Worm (Caenorhabditis elegans): ENCODE measurements around the gene sul-2.

sul-2 gene

ce11 chrV:8178914-8179542 lies 21.5 kb downstream of the sul-2 start, which contains the start of gene srp-7 (continued):
- TF ChIP-seq mab-9 (GFP tag; IDR thresholded peaks at IDR 0.05) (no peak), ceh-82 (tag; optimal IDR thresholded peaks at IDR 0.05) (peak in 1 of 3 experiments; percentile 28), unc-62 (GFP tag; optimal IDR thresholded peaks at IDR 0.05) (no peak), ceh-90 (tag; optimal IDR thresholded peaks at IDR 0.05) (no peak), tbx-2 (tag; optimal IDR thresholded peaks at IDR 0.05) (no peak), egl-13 (tag; optimal IDR thresholded peaks at IDR 0.05) (no peak), fkh-10 (GFP tag; optimal IDR thresholded peaks at IDR 0.05) (no peak), pqm-1 (tag; optimal IDR thresholded peaks at IDR 0.05) (no peak), ces-1 (GFP tag; optimal IDR thresholded peaks at IDR 0.05) (no peak), dsc-1 (tag; optimal IDR thresholded peaks at IDR 0.05) (no peak), nhr-76 (tag; optimal IDR thresholded peaks at IDR 0.05) (no peak), lin-14 (GFP tag; optimal IDR thresholded peaks at IDR 0.05) (peak; percentile 68), vab-15 (tag; optimal IDR thresholded peaks at IDR 0.05) (no peak), sptf-1 (tag; optimal IDR thresholded peaks at IDR 0.05) (no peak), C04F5.9 (tag; optimal IDR thresholded peaks at IDR 0.05) (no peak), nhr-85 (tag) (peak; percentile 40), ztf-4 (tag; optimal IDR thresholded peaks at IDR 0.05) (no peak), nhr-20 (tag; optimal IDR thresholded peaks at IDR 0.05) (peak; percentile 35), snpc-4 (tag; optimal IDR thresholded peaks at IDR 0.05) (no peak), pax-3 (tag; optimal IDR thresholded peaks at IDR 0.05) (no peak), unc-30 (tag; optimal IDR thresholded peaks at IDR 0.05) (no peak), rnt-1 (tag; optimal IDR thresholded peaks at IDR 0.05) (peak; percentile 58), lin-13 (GFP tag; optimal IDR thresholded peaks at IDR 0.05) (no peak), nhr-71 (tag; optimal IDR thresholded peaks at IDR 0.05) (peak; percentile 32), C16A3.4 (tag; optimal IDR thresholded peaks at IDR 0.05) (no peak), ztf-11 (tag; optimal IDR thresholded peaks at IDR 0.05) (no peak), isw-1 (GFP tag; IDR thresholded peaks at IDR 0.05) (peak; percentile 12; the same call in 1 of the 2 replicates), Y116A8C.19 (tag; optimal IDR thresholded peaks at IDR 0.05; ENCODE audit: borderline replicate concordance) (no peak), nhr-19 (GFP tag; conservative IDR thresholded peaks at IDR 0.05) (peak; percentile 74), nhr-90 (tag; optimal IDR thresholded peaks at IDR 0.05; ENCODE audit: poor library complexity) (no peak), nhr-11 (tag; optimal IDR thresholded peaks at IDR 0.05) (no peak), nhr-237 (tag; optimal IDR thresholded peaks at IDR 0.05) (no peak), mef-2 (tag; optimal IDR thresholded peaks at IDR 0.05) (no peak), grh-1 (GFP tag; IDR thresholded peaks at IDR 0.05) (no peak), lin-39 (tag; optimal IDR thresholded peaks at IDR 0.05) (no peak), zag-1 (tag; optimal IDR thresholded peaks at IDR 0.05) (no peak), jun-1 (tag; optimal IDR thresholded peaks at IDR 0.05) (no peak), tlp-1 (tag; optimal IDR thresholded peaks at IDR 0.05) (no peak), fkh-8 (tag; optimal IDR thresholded peaks at IDR 0.05) (no peak), elt-2 (tag; optimal IDR thresholded peaks at IDR 0.05) (no peak), mep-1 (tag; optimal IDR thresholded peaks at IDR 0.05) (peak; percentile 34), lin-35 (GFP tag; optimal IDR thresholded peaks at IDR 0.05) (no peak), nhr-12 (tag; optimal IDR thresholded peaks at IDR 0.05) (no peak), nhr-84 (tag; optimal IDR thresholded peaks at IDR 0.05) (no peak), ceh-63 (GFP tag; optimal IDR thresholded peaks at IDR 0.05) (no peak), lsy-2 (tag; optimal IDR thresholded peaks at IDR 0.05) (no peak), unc-130 (tag; optimal IDR thresholded peaks at IDR 0.05) (no peak), efl-1 (optimal IDR thresholded peaks at IDR 0.05) (no peak), efl-1 (GFP tag; optimal IDR thresholded peaks at IDR 0.05 in 1 of 2) (no peak), snu-23 (GFP tag; optimal IDR thresholded peaks at IDR 0.05) (peak; percentile 9), blmp-1 (tag; optimal IDR thresholded peaks at IDR 0.05) (peak; percentile 56), unc-98 (GFP tag; IDR thresholded peaks at IDR 0.05) (peak; percentile 42; the same call in 1 of the 2 replicates), nhr-28 (tag; optimal IDR thresholded peaks at IDR 0.05) (no peak), irx-1 (tag; optimal IDR thresholded peaks at IDR 0.05) (no peak)

Measured in whole organism, L1 larva.